Worm (Caenorhabditis elegans) whole organism, L3 larva: ENCODE results near the gene mlc-1.

Source experiments
- R02D3.7 ChIP-seq: fragments of 150-350 bp; optimal IDR thresholded peaks from 2 replicates; lab custom pipeline; 2014; ENCODE audit warnings: missing biosample characterization, missing genetic modification characterization
- ZK546.5 ChIP-seq: sonication (generic microtip); optimal IDR thresholded peaks from 2 replicates; lab custom pipeline; 2017; ENCODE audit warnings: missing biosample characterization, missing genetic modification characterization
- aly-2 ChIP-seq: fragments of 150-350 bp; optimal IDR thresholded peaks from 2 replicates; lab custom pipeline; 2014; ENCODE audit warnings: missing biosample characterization, missing genetic modification characterization
- ceh-16 ChIP-seq: sonication (generic microtip); optimal IDR thresholded peaks from 2 replicates; lab custom pipeline; 2017; ENCODE audit warnings: missing biosample characterization, missing genetic modification characterization
- ceh-28 ChIP-seq: fragments of 150-350 bp; optimal IDR thresholded peaks from 2 replicates; lab custom pipeline; 2014; ENCODE audit warnings: missing biosample characterization, missing genetic modification reagents, missing genetic modification characterization
- daf-12 ChIP-seq: fragments of 150-350 bp; optimal IDR thresholded peaks from 2 replicates; lab custom pipeline; 2014; ENCODE audit warnings: missing biosample characterization, missing genetic modification reagents, missing genetic modification characterization
- egl-27 ChIP-seq: sonication (generic microtip); optimal IDR thresholded peaks from 4 replicates; lab custom pipeline; 2017; ENCODE audit warnings: missing biosample characterization, missing genetic modification reagents, missing genetic modification characterization
- egl-5 ChIP-seq: fragments of 150-350 bp; optimal IDR thresholded peaks from 2 replicates; lab custom pipeline; 2017; ENCODE audit warnings: missing biosample characterization, missing genetic modification reagents, missing genetic modification characterization, inconsistent platforms
- elt-1 ChIP-seq: fragments of 150-350 bp; optimal IDR thresholded peaks from 2 replicates; lab custom pipeline; 2014; ENCODE audit warnings: missing biosample characterization, missing genetic modification characterization
- elt-2 ChIP-seq: sonication (generic microtip); optimal IDR thresholded peaks from 2 replicates; lab custom pipeline; 2016; ENCODE audit warnings: missing genetic modification reagents, mild to moderate bottlenecking, missing genetic modification characterization, missing compliant biosample characterization
- elt-3 ChIP-seq, 3 experiments: fragments of 150-350 bp in 1 of 3; sonication (generic microtip) in 2 of 3; optimal IDR thresholded peaks; 2 replicates in 2 of 3; 4 replicates in 1 of 3; lab custom pipeline; 2014 to 2017; ENCODE audit warnings: missing biosample characterization in 3 of 3, missing genetic modification characterization in 3 of 3
- eor-1 ChIP-seq, 2 experiments: fragments of 150-350 bp; optimal IDR thresholded peaks; 2 replicates each; lab custom pipeline; 2014 to 2018; ENCODE audit warnings: missing biosample characterization in 2 of 2, missing genetic modification characterization in 2 of 2
- fkh-10 ChIP-seq: sonication (generic microtip); optimal IDR thresholded peaks from 2 replicates; lab custom pipeline; 2017; ENCODE audit warnings: missing biosample characterization, missing genetic modification reagents, missing genetic modification characterization
- fos-1 ChIP-seq: fragments of 150-350 bp; optimal IDR thresholded peaks from 2 replicates; lab custom pipeline; 2014; ENCODE audit warnings: missing biosample characterization, missing genetic modification characterization
- hmg-11 ChIP-seq: sonication (generic microtip); optimal IDR thresholded peaks from 2 replicates; lab custom pipeline; 2016; ENCODE audit warnings: missing genetic modification characterization, missing compliant biosample characterization
- jun-1 ChIP-seq: fragments of 150-350 bp; optimal IDR thresholded peaks from 2 replicates; lab custom pipeline; 2014; ENCODE audit warnings: missing biosample characterization, missing genetic modification reagents, missing genetic modification characterization
- lin-15B ChIP-seq: fragments of 150-350 bp; optimal IDR thresholded peaks from 2 replicates; lab custom pipeline; 2014; ENCODE audit warnings: missing biosample characterization, missing genetic modification characterization
- lin-39 ChIP-seq: fragments of 150-350 bp; optimal IDR thresholded peaks from 2 replicates; lab custom pipeline; 2018; ENCODE audit warnings: missing biosample characterization, missing genetic modification reagents, missing genetic modification characterization
- lsy-12 ChIP-seq: sonication (generic microtip); optimal IDR thresholded peaks from 2 replicates; lab custom pipeline; 2016; ENCODE audit warnings: mild to moderate bottlenecking, missing genetic modification characterization, missing compliant biosample characterization
- mdl-1 ChIP-seq: fragments of 150-350 bp; optimal IDR thresholded peaks from 2 replicates; lab custom pipeline; 2014; ENCODE audit warnings: missing biosample characterization, missing genetic modification characterization
- nfya-1 ChIP-seq: sonication (generic microtip); optimal IDR thresholded peaks from 2 replicates; lab custom pipeline; 2017; ENCODE audit warnings: missing genetic modification characterization, mild to moderate bottlenecking, missing compliant biosample characterization, antibody characterized with exemption, moderate library complexity; ENCODE audit not compliant: insufficient read depth
- nhr-11 ChIP-seq: fragments of 150-350 bp; optimal IDR thresholded peaks from 2 replicates; lab custom pipeline; 2014; ENCODE audit warnings: missing biosample characterization, missing genetic modification characterization
- nhr-12 ChIP-seq: fragments of 150-350 bp; optimal IDR thresholded peaks from 2 replicates; lab custom pipeline; 2014; ENCODE audit warnings: missing biosample characterization, missing genetic modification characterization
- nhr-23 ChIP-seq: fragments of 150-350 bp; optimal IDR thresholded peaks from 2 replicates; lab custom pipeline; 2014; ENCODE audit warnings: missing biosample characterization, missing genetic modification reagents, missing genetic modification characterization
- nhr-237 ChIP-seq: fragments of 150-350 bp; optimal IDR thresholded peaks from 2 replicates; lab custom pipeline; 2014; ENCODE audit warnings: missing biosample characterization, missing genetic modification characterization
- nhr-25 ChIP-seq: sonication (generic microtip); optimal IDR thresholded peaks from 2 replicates; lab custom pipeline; 2017; ENCODE audit warnings: missing biosample characterization, missing genetic modification characterization
- nhr-28 ChIP-seq: fragments of 150-350 bp; optimal IDR thresholded peaks from 2 replicates; lab custom pipeline; 2014; ENCODE audit warnings: missing biosample characterization, missing genetic modification characterization
- nhr-43 ChIP-seq: sonication (generic microtip); optimal IDR thresholded peaks from 2 replicates; lab custom pipeline; 2016; ENCODE audit warnings: mild to moderate bottlenecking, missing genetic modification characterization, missing compliant biosample characterization; ENCODE audit not compliant: poor library complexity, severe bottlenecking
- nhr-76 ChIP-seq: fragments of 150-350 bp; sonication (generic microtip); optimal IDR thresholded peaks from 5 replicates; lab custom pipeline; 2014; ENCODE audit warnings: missing biosample characterization, missing genetic modification characterization
- pha-4 ChIP-seq: fragments of 150-350 bp; optimal IDR thresholded peaks from 2 replicates; lab custom pipeline; 2014; ENCODE audit warnings: missing biosample characterization, missing genetic modification reagents, missing genetic modification characterization
- pqm-1 ChIP-seq: fragments of 150-350 bp; optimal IDR thresholded peaks from 2 replicates; lab custom pipeline; 2017; ENCODE audit warnings: missing biosample characterization, missing genetic modification characterization, inconsistent platforms
- sea-2 ChIP-seq: fragments of 150-350 bp; sonication (generic microtip); optimal IDR thresholded peaks from 4 replicates; lab custom pipeline; 2014; ENCODE audit warnings: missing biosample characterization, missing genetic modification reagents, missing genetic modification characterization
- snpc-4 ChIP-seq: fragments of 150-350 bp; optimal IDR thresholded peaks from 2 replicates; lab custom pipeline; 2014; ENCODE audit warnings: missing biosample characterization, missing genetic modification characterization
- tbx-2 ChIP-seq: sonication (generic microtip); optimal IDR thresholded peaks from 2 replicates; lab custom pipeline; 2016; ENCODE audit warnings: mild to moderate bottlenecking, missing genetic modification characterization, missing compliant biosample characterization
- unc-62 ChIP-seq: fragments of 150-350 bp; sonication (generic microtip); optimal IDR thresholded peaks from 4 replicates; lab custom pipeline; 2014; ENCODE audit warnings: missing biosample characterization, missing genetic modification reagents, missing genetic modification characterization
- ztf-11 ChIP-seq: fragments of 150-350 bp; optimal IDR thresholded peaks from 2 replicates; lab custom pipeline; 2014; ENCODE audit warnings: missing biosample characterization, missing genetic modification characterization
- ztf-4 ChIP-seq: fragments of 150-350 bp; optimal IDR thresholded peaks from 2 replicates; lab custom pipeline; 2014; ENCODE audit warnings: missing biosample characterization, missing genetic modification characterization

Gene mlc-1

ce11 chrX:17505547-17506181 is 46.7 kb downstream of the mlc-1 start:
- TF ChIP-seq snpc-4 (tag; lab: Kevin White, UChicago): peak; percentile 28
- TF ChIP-seq unc-62: peak; percentile 42
- peak; percentile 81 for TF ChIP-seq egl-5 (tag; lab: Kevin White, UChicago)
- TF ChIP-seq R02D3.7: peak; percentile 53
- TF ChIP-seq fkh-10 (GFP tag; lab: Kevin White, UChicago): peak; percentile 26
- peak; percentile 78 for TF ChIP-seq ceh-28 (tag; lab: Kevin White, UChicago)
- peak; percentile 71 for TF ChIP-seq nhr-11 (tag; lab: Kevin White, UChicago)
- TF ChIP-seq nhr-25 (tag; lab: Kevin White, UChicago): peak; percentile 19
- no peak for TF ChIP-seq jun-1 (tag; lab: Kevin White, UChicago)
- peak; percentile 37 for TF ChIP-seq lin-15B (tag; lab: Kevin White, UChicago)
- peak; percentile 68 for TF ChIP-seq lin-39 (tag; lab: Kevin White, UChicago)
- TF ChIP-seq mdl-1 (tag; lab: Kevin White, UChicago): peak; percentile 87
- peak; percentile 87 for TF ChIP-seq pha-4 (tag; lab: Kevin White, UChicago)
- peak; percentile 7 for TF ChIP-seq elt-1
- TF ChIP-seq eor-1 (tag; optimal IDR thresholded peaks at IDR 0.05; lab: Kevin White, UChicago): no peak
- TF ChIP-seq ztf-11 (tag; lab: Kevin White, UChicago): no peak
- peak; percentile 64 for TF ChIP-seq nhr-43 (tag; lab: Kevin White, UChicago)
- peak; percentile 58 for TF ChIP-seq pqm-1 (tag; lab: Kevin White, UChicago)
- TF ChIP-seq ZK546.5 (tag; lab: Kevin White, UChicago): no peak
- peak; percentile 85 for TF ChIP-seq elt-2 (tag; lab: Kevin White, UChicago)
- peak; percentile 23 for TF ChIP-seq lsy-12 (tag; lab: Kevin White, UChicago)
- peak; percentile 89 for TF ChIP-seq nfya-1 (tag; lab: Kevin White, UChicago)
- peak; percentile 36 for TF ChIP-seq daf-12
- TF ChIP-seq tbx-2: peak; percentile 71
- TF ChIP-seq nhr-23 (tag; lab: Kevin White, UChicago): peak; percentile 60
- TF ChIP-seq sea-2 (GFP tag; lab: Kevin White, UChicago): no peak
- TF ChIP-seq nhr-237: no peak
- TF ChIP-seq egl-27: peak; percentile 70
- no peak for TF ChIP-seq ztf-4
- no peak for TF ChIP-seq fos-1 (tag; lab: Kevin White, UChicago)
- TF ChIP-seq hmg-11: peak; percentile 70
- no peak for TF ChIP-seq nhr-12 (tag; lab: Kevin White, UChicago)

- no peak for TF ChIP-seq elt-1
- TF ChIP-seq nhr-237: no peak
- TF ChIP-seq eor-1 (tag; optimal IDR thresholded peaks at IDR 0.05; lab: Kevin White, UChicago): no peak
- no peak for TF ChIP-seq nhr-28 (tag; lab: Kevin White, UChicago)
- TF ChIP-seq nhr-25 (tag; lab: Kevin White, UChicago): no peak
- no peak for TF ChIP-seq unc-62
- no peak for TF ChIP-seq fkh-10 (GFP tag; lab: Kevin White, UChicago)
- no peak for TF ChIP-seq daf-12
- no peak for TF ChIP-seq tbx-2
- TF ChIP-seq R02D3.7: no peak
- no peak for TF ChIP-seq ceh-16 (tag; lab: Kevin White, UChicago)
- no peak for TF ChIP-seq pqm-1 (tag; lab: Kevin White, UChicago)
- no peak for TF ChIP-seq elt-3 (tag; optimal IDR thresholded peaks at IDR 0.05; lab: Kevin White, UChicago)
- TF ChIP-seq aly-2 (tag; lab: Kevin White, UChicago): no peak
- TF ChIP-seq elt-2 (tag; lab: Kevin White, UChicago): no peak
- no peak for TF ChIP-seq nhr-12 (tag; lab: Kevin White, UChicago)
- TF ChIP-seq ztf-4: no peak
Measured at ce11 chrX:17508137-17508536, 49.1 kb downstream of the mlc-1 start.

- peak; percentile 60 for TF ChIP-seq pha-4 (tag; lab: Kevin White, UChicago)
- TF ChIP-seq eor-1 (tag; optimal IDR thresholded peaks at IDR 0.05; lab: Kevin White, UChicago): no peak
- peak; percentile 54 for TF ChIP-seq pqm-1 (tag; lab: Kevin White, UChicago)
- peak; percentile 80 for TF ChIP-seq elt-2 (tag; lab: Kevin White, UChicago)
- no peak for TF ChIP-seq nhr-76 (tag; lab: Kevin White, UChicago)
- TF ChIP-seq, all 47 proteins: peak for 3
Measured at ce11 chrX:17509048-17509776, 50.2 kb downstream of the mlc-1 start.
